Fruit fly (Drosophila melanogaster) whole organism, embryonic: ENCODE results near the gene CG34310.

ENCODE experiments used
- CG1024 ChIP-seq: fragments of 200-800 bp; sonication (Bioruptor generic); IDR thresholded peaks from 2 replicates; pipeline ENCODE4 v1.3.6; 2022; ENCODE audit warnings: missing biosample characterization, missing genetic modification characterization
- CG10274 ChIP-seq: fragments of 200-800 bp; sonication (Bioruptor generic); optimal IDR thresholded peaks from 3 replicates; lab custom pipeline; 2017; ENCODE audit warnings: missing biosample characterization, mild to moderate bottlenecking, missing genetic modification characterization
- CG10366 ChIP-seq: fragments of 200-800 bp; sonication (Bioruptor generic); IDR thresholded peaks from 2 replicates; pipeline ENCODE4 v1.3.6; 2022; ENCODE audit warnings: missing biosample characterization, missing genetic modification characterization
- CG11560 ChIP-seq: fragments of 200-800 bp; sonication (Bioruptor generic); IDR thresholded peaks from 3 replicates; pipeline ENCODE4 v1.3.6; 2022; ENCODE audit warnings: missing biosample characterization, missing genetic modification characterization
- CG12744 ChIP-seq: fragments of 200-800 bp; sonication (Bioruptor generic); optimal IDR thresholded peaks from 2 replicates; lab custom pipeline; 2016; ENCODE audit warnings: missing biosample characterization, missing genetic modification characterization
- CG13624 ChIP-seq: fragments of 200-800 bp; sonication (Bioruptor generic); optimal IDR thresholded peaks from 2 replicates; lab custom pipeline; 2016; ENCODE audit warnings: missing biosample characterization, missing genetic modification characterization
- CG14860 ChIP-seq: fragments of 200-800 bp; sonication (Bioruptor generic); IDR thresholded peaks from 3 replicates; pipeline ENCODE4 v1.3.6; 2022; ENCODE audit warnings: missing biosample characterization, missing genetic modification characterization; ENCODE audit not compliant: partially characterized antibody
- CG15073 ChIP-seq: fragments of 200-800 bp; sonication (Bioruptor generic); optimal IDR thresholded peaks from 2 replicates; lab custom pipeline; 2016; ENCODE audit warnings: missing biosample characterization, missing genetic modification characterization
- CG15696 ChIP-seq: fragments of 200-800 bp; sonication (Bioruptor generic); optimal IDR thresholded peaks from 2 replicates; lab custom pipeline; 2019; ENCODE audit warnings: missing biosample characterization, mild to moderate bottlenecking, missing genetic modification characterization, moderate library complexity
- CG17829 ChIP-seq: fragments of 200-800 bp; optimal IDR thresholded peaks from 2 replicates; lab custom pipeline; 2019; ENCODE audit warnings: missing biosample characterization, mild to moderate bottlenecking, missing genetic modification characterization, moderate library complexity
- CG2199 ChIP-seq: fragments of 200-800 bp; sonication (Bioruptor generic); IDR thresholded peaks from 3 replicates; pipeline ENCODE4 v1.3.6; 2022; ENCODE audit warnings: missing biosample characterization, missing genetic modification characterization
- CG2678 ChIP-seq: fragments of 200-800 bp; sonication (Bioruptor generic); optimal IDR thresholded peaks from 3 replicates; lab custom pipeline; 2019; ENCODE audit warnings: missing biosample characterization, mild to moderate bottlenecking, missing genetic modification characterization, moderate library complexity
- CG34422 ChIP-seq: fragments of 200-800 bp; sonication (Bioruptor generic); IDR thresholded peaks from 3 replicates; pipeline ENCODE4 v1.3.6; 2022; ENCODE audit warnings: missing biosample characterization, missing genetic modification characterization
- CG3847 ChIP-seq: fragments of 200-800 bp; sonication (Bioruptor generic); IDR thresholded peaks from 2 replicates; pipeline ENCODE4 v1.3.6; 2022; ENCODE audit warnings: missing biosample characterization, missing genetic modification characterization
- CG42726 ChIP-seq: fragments of 200-800 bp; sonication (Bioruptor generic); IDR thresholded peaks from 2 replicates; pipeline ENCODE4 v1.3.6; 2022; ENCODE audit warnings: missing biosample characterization, missing genetic modification characterization; ENCODE audit not compliant: partially characterized antibody
- CG6791 ChIP-seq: fragments of 200-800 bp; sonication (Bioruptor generic); IDR thresholded peaks from 3 replicates; pipeline ENCODE4 v1.3.6; 2022; ENCODE audit warnings: missing biosample characterization, missing genetic modification characterization; ENCODE audit not compliant: partially characterized antibody
- Doc2 ChIP-seq: fragments of 200-800 bp; sonication (Bioruptor generic); IDR thresholded peaks from 2 replicates; pipeline ENCODE4 v1.3.6; 2022; ENCODE audit warnings: missing biosample characterization, missing genetic modification characterization
- Ets97D ChIP-seq: fragments of 200-800 bp; sonication (Bioruptor generic); optimal IDR thresholded peaks from 3 replicates; lab custom pipeline; 2016; ENCODE audit warnings: missing biosample characterization, missing genetic modification characterization
- Fer1 ChIP-seq: fragments of 200-800 bp; sonication (Bioruptor generic); optimal IDR thresholded peaks from 2 replicates; lab custom pipeline; 2017; ENCODE audit warnings: missing biosample characterization, mild to moderate bottlenecking, missing genetic modification characterization
- Hr3 ChIP-seq: fragments of 200-800 bp; sonication (Bioruptor generic); optimal IDR thresholded peaks from 3 replicates; lab custom pipeline; 2016; ENCODE audit warnings: missing biosample characterization, missing genetic modification characterization
- Lpt ChIP-seq: fragments of >200 bp; optimal IDR thresholded peaks from 2 replicates; lab custom pipeline; 2018; ENCODE audit warnings: missing biosample characterization, missing genetic modification characterization
- Ptx1 ChIP-seq: fragments of 200-800 bp; sonication (Bioruptor generic); IDR thresholded peaks from 2 replicates; pipeline ENCODE4 v1.3.6; 2022; ENCODE audit warnings: missing biosample characterization, missing genetic modification characterization
- Rx ChIP-seq: fragments of 200-800 bp; sonication (Bioruptor generic); IDR thresholded peaks from 2 replicates; pipeline ENCODE4 v1.3.6; 2022; ENCODE audit warnings: missing biosample characterization, missing genetic modification characterization
- Spps ChIP-seq: fragments of 200-800 bp; sonication (Bioruptor generic); optimal IDR thresholded peaks from 2 replicates; lab custom pipeline; 2018; ENCODE audit warnings: missing biosample characterization, mild to moderate bottlenecking, missing genetic modification characterization
- Sry-δ ChIP-seq: fragments of 200-800 bp; sonication (Bioruptor generic); optimal IDR thresholded peaks from 2 replicates; lab custom pipeline; 2016; ENCODE audit warnings: missing biosample characterization, missing genetic modification characterization
- Ssrp ChIP-seq: fragments of 200-800 bp; sonication (Bioruptor generic); optimal IDR thresholded peaks from 2 replicates; lab custom pipeline; 2018; ENCODE audit warnings: missing biosample characterization, mild to moderate bottlenecking, missing genetic modification characterization, moderate library complexity
- Xbp1 ChIP-seq: fragments of 200-800 bp; sonication (Bioruptor generic); optimal IDR thresholded peaks from 3 replicates; lab custom pipeline; 2016; ENCODE audit warnings: missing biosample characterization, mild to moderate bottlenecking, missing genetic modification characterization
- YL-1 ChIP-seq: fragments of 200-800 bp; sonication (Bioruptor generic); optimal IDR thresholded peaks from 3 replicates; lab custom pipeline; 2017; ENCODE audit warnings: missing biosample characterization, mild to moderate bottlenecking, missing genetic modification characterization
- ac ChIP-seq: fragments of 200-800 bp; sonication (Bioruptor generic); optimal IDR thresholded peaks from 3 replicates; lab custom pipeline; 2017; ENCODE audit warnings: missing biosample characterization, mild to moderate bottlenecking, missing genetic modification characterization
- ash1 ChIP-seq: fragments of 200-800 bp; sonication (Bioruptor generic); optimal IDR thresholded peaks from 2 replicates; lab custom pipeline; 2018; ENCODE audit warnings: missing biosample characterization, mild to moderate bottlenecking, missing genetic modification characterization
- bbx ChIP-seq: fragments of 200-800 bp; sonication (Bioruptor generic); IDR thresholded peaks from 2 replicates; pipeline ENCODE4 v1.3.6; 2022; ENCODE audit warnings: missing biosample characterization, missing genetic modification characterization; ENCODE audit not compliant: partially characterized antibody
- chm ChIP-seq: fragments of 200-800 bp; sonication (Bioruptor generic); IDR thresholded peaks from 2 replicates; pipeline ENCODE4 v1.3.6; 2022; ENCODE audit warnings: missing biosample characterization, missing genetic modification characterization
- dpn ChIP-seq, 2 experiments: fragments of 200-800 bp; sonication (Bioruptor generic); optimal IDR thresholded peaks; 3 replicates each; lab custom pipeline; 2016; ENCODE audit warnings: missing biosample characterization in 2 of 2, missing genetic modification characterization in 2 of 2
- ems ChIP-seq: fragments of 200-800 bp; sonication (Bioruptor generic); optimal IDR thresholded peaks from 3 replicates; lab custom pipeline; 2016; ENCODE audit warnings: missing biosample characterization, missing genetic modification characterization
- ewg ChIP-seq: fragments of 200-800 bp; sonication (Bioruptor generic); optimal IDR thresholded peaks from 3 replicates; lab custom pipeline; 2017; ENCODE audit warnings: mild to moderate bottlenecking, missing biosample characterization, missing genetic modification reagents, missing genetic modification characterization
- ind ChIP-seq: fragments of 200-800 bp; sonication (Bioruptor generic); optimal IDR thresholded peaks from 3 replicates; lab custom pipeline; 2016; ENCODE audit warnings: missing biosample characterization, missing genetic modification characterization
- kah ChIP-seq: fragments of 200-800 bp; sonication (Bioruptor generic); optimal IDR thresholded peaks from 2 replicates; lab custom pipeline; 2018; ENCODE audit warnings: missing biosample characterization, mild to moderate bottlenecking, missing genetic modification characterization
- lab ChIP-seq: fragments of 200-800 bp; sonication (Bioruptor generic); optimal IDR thresholded peaks from 3 replicates; lab custom pipeline; 2017; ENCODE audit warnings: missing biosample characterization, missing genetic modification characterization, mild to moderate bottlenecking, moderate library complexity, missing genetic modification reagents
- maf-S ChIP-seq: fragments of 200-800 bp; sonication (Bioruptor generic); optimal IDR thresholded peaks from 2 replicates; lab custom pipeline; 2016; ENCODE audit warnings: missing biosample characterization, missing genetic modification characterization
- nmo ChIP-seq: fragments of 200-800 bp; sonication (Bioruptor generic); optimal IDR thresholded peaks from 2 replicates; lab custom pipeline; 2018; ENCODE audit warnings: missing biosample characterization, mild to moderate bottlenecking, missing genetic modification characterization, moderate library complexity
- org-1 ChIP-seq: fragments of 200-800 bp; sonication (Bioruptor generic); optimal IDR thresholded peaks from 2 replicates; lab custom pipeline; 2017; ENCODE audit warnings: missing biosample characterization, missing genetic modification characterization
- pita ChIP-seq: fragments of 200-800 bp; sonication (Bioruptor generic); optimal IDR thresholded peaks from 2 replicates; lab custom pipeline; 2017; ENCODE audit warnings: missing biosample characterization, mild to moderate bottlenecking, missing genetic modification characterization
- prd ChIP-seq, 3 experiments: fragments of >200 bp in 2 of 3; fragments of 200-800 bp in 1 of 3; sonication (Bioruptor generic) in 1 of 3; optimal IDR thresholded peaks in 2 of 3; IDR thresholded peaks in 1 of 3; 2 replicates in 2 of 3; 3 replicates in 1 of 3; pipeline versions ENCODE4 v1.3.6 to Lab custom; 2017 to 2022; ENCODE audit warnings: missing biosample characterization in 1 of 3, missing genetic modification characterization in 1 of 3
- row ChIP-seq: fragments of 200-800 bp; sonication (Bioruptor generic); IDR thresholded peaks from 3 replicates; pipeline ENCODE4 v1.3.6; 2022; ENCODE audit warnings: missing biosample characterization, missing genetic modification characterization
- sc ChIP-seq, 3 experiments: fragments of >200 bp in 2 of 3; fragments of 200-800 bp in 1 of 3; sonication (Bioruptor generic) in 1 of 3; optimal IDR thresholded peaks; 2 replicates in 2 of 3; 3 replicates in 1 of 3; lab custom pipeline; 2017; ENCODE audit warnings: mild to moderate bottlenecking in 1 of 3, missing biosample characterization in 1 of 3, missing genetic modification characterization in 1 of 3, missing genetic modification reagents in 1 of 3
- tio ChIP-seq: fragments of 200-800 bp; sonication (Bioruptor generic); optimal IDR thresholded peaks from 2 replicates; lab custom pipeline; 2017; ENCODE audit warnings: missing biosample characterization, missing genetic modification characterization, inconsistent platforms
- tll ChIP-seq, 2 experiments: fragments of 200-800 bp in 1 of 2; fragments of >200 bp in 1 of 2; sonication (Bioruptor generic) in 1 of 2; optimal IDR thresholded peaks; 2 replicates each; lab custom pipeline; 2017 to 2019; ENCODE audit warnings: missing biosample characterization in 2 of 2, missing genetic modification characterization in 2 of 2, mild to moderate bottlenecking in 1 of 2, moderate library complexity in 1 of 2
- trem ChIP-seq: fragments of 200-800 bp; optimal IDR thresholded peaks from 3 replicates; lab custom pipeline; 2019; ENCODE audit warnings: missing biosample characterization, mild to moderate bottlenecking, missing genetic modification characterization, moderate library complexity
- zfh1 ChIP-seq: fragments of 200-800 bp; sonication (Bioruptor generic); IDR thresholded peaks from 3 replicates; pipeline ENCODE4 v1.3.6; 2022; ENCODE audit warnings: missing biosample characterization, missing genetic modification characterization

The CG34310 gene

DNA sequence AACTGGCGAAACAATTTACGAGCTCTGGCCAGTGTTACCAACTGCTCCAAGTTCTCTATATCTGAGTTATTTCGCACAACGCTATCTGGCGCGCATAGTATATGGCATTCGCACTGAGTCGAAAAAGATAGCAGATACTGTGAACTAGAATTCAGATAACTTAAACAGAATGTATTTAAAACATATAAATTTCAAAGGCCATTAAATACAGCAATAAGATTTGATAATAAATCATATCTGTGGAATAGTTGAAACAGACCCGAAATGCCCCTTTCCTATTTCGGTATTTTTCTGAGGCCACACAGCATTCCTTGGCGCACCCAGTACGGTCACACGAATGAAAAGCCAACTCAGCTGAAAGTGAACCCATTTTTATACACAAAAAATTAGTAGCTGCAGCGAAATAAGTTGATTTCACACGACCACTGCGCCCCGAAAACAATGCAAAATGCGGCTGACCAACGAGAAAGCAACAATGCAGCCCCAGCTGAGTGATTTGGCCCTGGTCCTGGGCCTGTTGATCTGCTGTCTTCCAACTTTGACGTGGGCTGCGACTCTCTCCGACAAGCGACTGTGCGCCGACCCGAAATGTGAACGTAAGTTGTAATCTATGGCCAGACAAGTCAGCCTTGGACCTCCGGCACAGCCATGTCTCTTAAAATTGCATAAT lies 14.2 kb upstream of the CG34310 start, which contains the start of the genes CG31635 and Tango1 (continued):
- TF ChIP-seq trem (tag; lab: Kevin White, UChicago) (peak; percentile 76), CG11560 (tag; lab: Robert Waterston, UW) (no peak), CG34422 (GFP tag; lab: Robert Waterston, UW) (peak; percentile 46; the same call in 1 of the 3 replicates), CG17829 (tag; lab: Kevin White, UChicago) (peak; percentile 57), chm (GFP tag; lab: Robert Waterston, UW) (no peak), row (GFP tag; lab: Robert Waterston, UW) (peak; percentile 77), CG1024 (GFP tag; lab: Robert Waterston, UW) (no peak), CG12744 (peak; percentile 2), CG14860 (GFP tag; lab: Robert Waterston, UW) (no peak), bbx (GFP tag; lab: Robert Waterston, UW) (no peak), ash1 (GFP tag; lab: Kevin White, UChicago) (no peak), CG10366 (no peak), dpn (GFP tag; optimal IDR thresholded peaks at IDR 0.05; lab: Kevin White, UChicago) (no peak), zfh1 (GFP tag; lab: Robert Waterston, UW) (no peak), kah (GFP tag; lab: Kevin White, UChicago) (no peak), CG13624 (GFP tag; lab: Kevin White, UChicago) (peak; percentile 36), pita (GFP tag; lab: Kevin White, UChicago) (no peak), CG2199 (GFP tag; lab: Robert Waterston, UW) (no peak), tio (GFP tag; lab: Kevin White, UChicago) (no peak), ac (GFP tag; lab: Kevin White, UChicago) (no peak), CG15696 (tag; lab: Kevin White, UChicago) (no peak), CG3847 (GFP tag; lab: Robert Waterston, UW) (peak; percentile 32; the same call in 1 of the 2 replicates), ewg (GFP tag; lab: Kevin White, UChicago) (no peak), Rx (GFP tag; lab: Robert Waterston, UW) (no peak), lab (GFP tag; lab: Kevin White, UChicago) (no peak), maf-S (GFP tag; lab: Kevin White, UChicago) (no peak), Sry-δ (GFP tag; lab: Kevin White, UChicago) (peak; percentile 48), Hr3 (peak; percentile 25), Ssrp (tag; lab: Kevin White, UChicago) (no peak), ems (no peak), Doc2 (GFP tag; lab: Robert Waterston, UW) (no peak), sc (optimal IDR thresholded peaks at IDR 0.05; lab: Kevin White, UChicago) (no peak), sc (GFP tag; optimal IDR thresholded peaks at IDR 0.05; lab: Kevin White, UChicago) (no peak), Ets97D (GFP tag; lab: Kevin White, UChicago) (peak; percentile 75), Ptx1 (peak; percentile 46; the same call in 1 of the 2 replicates), CG10274 (GFP tag; lab: Kevin White, UChicago) (no peak), prd (optimal IDR thresholded peaks at IDR 0.05; lab: Kevin White, UChicago) (no peak), prd (GFP tag; IDR thresholded peaks at IDR 0.05; lab: Robert Waterston, UW) (peak; percentile 62; the same call in 1 of the 3 replicates), org-1 (GFP tag; lab: Kevin White, UChicago) (no peak), YL-1 (GFP tag; lab: Kevin White, UChicago) (peak; percentile 61), Lpt (GFP tag; lab: Kevin White, UChicago) (no peak), nmo (GFP tag; lab: Kevin White, UChicago) (peak; percentile 76), CG42726 (GFP tag; lab: Robert Waterston, UW) (no peak), Fer1 (GFP tag; lab: Kevin White, UChicago) (peak; percentile 34), Xbp1 (GFP tag; lab: Kevin White, UChicago) (peak; percentile 10), tll (GFP tag; optimal IDR thresholded peaks at IDR 0.05; lab: Kevin White, UChicago) (peak in 1 of 2 experiments; percentile 2), Spps (tag; lab: Kevin White, UChicago) (no peak), CG15073 (GFP tag; lab: Kevin White, UChicago) (no peak), CG2678 (tag; lab: Kevin White, UChicago) (no peak), ind (GFP tag; lab: Kevin White, UChicago) (no peak), CG6791 (GFP tag; lab: Robert Waterston, UW) (no peak)
